Fruit fly (Drosophila melanogaster): Measurements from ENCODE around the gene Ids.

The Ids gene

DNA sequence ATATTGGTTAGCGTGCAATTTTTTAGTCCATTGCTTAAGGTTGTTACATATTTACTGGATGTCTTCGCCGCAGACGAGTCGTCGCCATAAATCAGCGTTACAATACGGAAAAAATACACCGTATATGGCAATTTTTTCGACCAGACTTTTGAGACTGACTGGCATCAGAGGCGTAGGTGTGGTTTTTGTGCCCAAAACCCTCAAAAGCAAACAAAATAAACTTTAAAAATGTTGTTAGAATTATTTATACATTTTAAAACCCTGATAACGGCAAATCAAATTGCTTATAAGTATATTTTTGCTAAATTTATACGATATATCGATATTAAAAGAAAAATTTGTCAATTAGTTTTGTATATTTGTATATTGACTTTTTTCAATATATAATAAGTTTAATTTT is 42.6 kb downstream of the Ids start:
- TF ChIP-seq Abd-B (GFP tag; optimal IDR thresholded peaks at IDR 0.05), result no peak
- no peak for TF ChIP-seq ey (GFP tag; optimal IDR thresholded peaks at IDR 0.05)
- TF ChIP-seq pan (optimal IDR thresholded peaks at IDR 0.05), result no peak
- no peak for TF ChIP-seq sage (GFP tag; optimal IDR thresholded peaks at IDR 0.05)
- no peak for TF ChIP-seq rgr (GFP tag; optimal IDR thresholded peaks at IDR 0.05)
- TF ChIP-seq br (GFP tag; optimal IDR thresholded peaks at IDR 0.05), result no peak
- no peak for TF ChIP-seq N (GFP tag; optimal IDR thresholded peaks at IDR 0.05)
- no peak for TF ChIP-seq dmrt93B (GFP tag; optimal IDR thresholded peaks at IDR 0.05)
- TF ChIP-seq Myc (optimal IDR thresholded peaks at IDR 0.05), result no peak
- TF ChIP-seq dsf (GFP tag; optimal IDR thresholded peaks at IDR 0.05; ENCODE audit: borderline replicate concordance), result no peak
- no peak for TF ChIP-seq Jra (GFP tag; optimal IDR thresholded peaks at IDR 0.05)

DNA sequence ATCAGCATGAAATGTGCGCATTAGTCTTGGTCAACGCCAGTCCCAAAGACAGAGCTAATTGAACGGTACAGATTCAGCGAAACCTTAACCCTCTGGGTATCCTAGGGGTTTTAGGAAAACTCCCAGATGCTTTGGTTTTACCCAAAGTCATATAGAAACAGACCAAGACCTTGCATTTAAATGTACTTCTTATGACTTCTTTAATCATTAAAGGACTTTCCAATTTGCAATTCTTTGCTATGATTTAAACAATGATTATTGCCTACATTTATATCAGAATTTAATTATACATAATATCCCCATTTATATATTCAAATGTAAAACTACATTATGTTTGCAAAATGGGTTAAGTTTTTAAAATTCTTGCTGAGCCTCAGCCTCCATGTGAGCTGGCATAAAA is 44.9 kb downstream of the Ids start:
- peak; percentile 16 for TF ChIP-seq ey (GFP tag; optimal IDR thresholded peaks at IDR 0.05)
- TF ChIP-seq woc (GFP tag; optimal IDR thresholded peaks at IDR 0.05), result peak; percentile 56
- no peak for TF ChIP-seq Hr78 (GFP tag; optimal IDR thresholded peaks at IDR 0.05)
- peak; percentile 33 for TF ChIP-seq brk (GFP tag; optimal IDR thresholded peaks at IDR 0.05)
- peak in 1 of 2 experiments; percentile 69 for TF ChIP-seq foxo (GFP tag; optimal IDR thresholded peaks at IDR 0.05)
- TF ChIP-seq br (GFP tag; optimal IDR thresholded peaks at IDR 0.05), result peak; percentile 72
- no peak for TF ChIP-seq pan (optimal IDR thresholded peaks at IDR 0.05)
- peak; percentile 37 for TF ChIP-seq dmrt93B (GFP tag; optimal IDR thresholded peaks at IDR 0.05)
- TF ChIP-seq OdsH (GFP tag; optimal IDR thresholded peaks at IDR 0.05), result peak; percentile 69
- TF ChIP-seq dl (GFP tag; optimal IDR thresholded peaks at IDR 0.05; ENCODE audit: insufficient read depth in 1 of 2, partially characterized antibody in 2 of 2), result no peak
- TF ChIP-seq h (GFP tag; optimal IDR thresholded peaks at IDR 0.05), result peak; percentile 65
- TF ChIP-seq lola (GFP tag; optimal IDR thresholded peaks at IDR 0.05), result no peak
- TF ChIP-seq Jra (GFP tag; optimal IDR thresholded peaks at IDR 0.05), result peak; percentile 18
- TF ChIP-seq HLH106 (tag; optimal IDR thresholded peaks at IDR 0.05), result peak; percentile 72
- TF ChIP-seq rgr (GFP tag; optimal IDR thresholded peaks at IDR 0.05), result peak; percentile 55
- no peak for TF ChIP-seq Hr83 (GFP tag; optimal IDR thresholded peaks at IDR 0.05; ENCODE audit: poor library complexity, severe bottlenecking)
- peak; percentile 73 for TF ChIP-seq Sp1 (GFP tag; optimal IDR thresholded peaks at IDR 0.05)
- TF ChIP-seq fru (GFP tag; optimal IDR thresholded peaks at IDR 0.05), result peak; percentile 61
- peak; percentile 26 for TF ChIP-seq psq (GFP tag; optimal IDR thresholded peaks at IDR 0.05)

DNA sequence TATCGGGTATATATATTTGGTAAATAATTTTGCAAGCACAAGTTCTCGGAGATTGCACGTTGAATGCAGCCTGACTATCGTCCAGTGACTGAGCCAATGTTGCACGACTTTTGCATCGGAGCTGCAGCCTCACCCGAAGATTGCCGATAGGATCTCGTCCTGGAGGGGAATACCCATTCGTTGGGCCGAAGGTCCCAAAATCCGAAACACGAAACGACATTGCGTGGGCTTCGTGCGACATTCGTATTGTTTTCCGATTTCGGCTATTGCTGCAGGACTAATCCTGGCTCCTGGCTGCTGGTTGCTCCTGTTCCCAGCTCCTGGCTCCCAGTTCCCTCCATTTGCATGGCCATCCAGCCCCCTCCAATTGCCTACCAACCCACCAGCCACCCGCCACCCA is 46.8 kb downstream of the Ids start, which contains the start of gene sty:
Gene sty, minus strand, starts transcription at position 90 of the 400 bp plus-strand sequence.
- TF ChIP-seq sv (GFP tag; optimal IDR thresholded peaks at IDR 0.05) (no peak), CrebA (GFP tag; optimal IDR thresholded peaks at IDR 0.05; ENCODE audit: borderline replicate concordance) (no peak), Abd-B (GFP tag; optimal IDR thresholded peaks at IDR 0.05) (no peak), rgr (GFP tag; optimal IDR thresholded peaks at IDR 0.05) (no peak), Hr78 (GFP tag; optimal IDR thresholded peaks at IDR 0.05) (no peak), Hnf4 (GFP tag; optimal IDR thresholded peaks at IDR 0.05) (no peak), Dif (GFP tag; optimal IDR thresholded peaks at IDR 0.05; ENCODE audit: partially characterized antibody) (no peak), sage (GFP tag; optimal IDR thresholded peaks at IDR 0.05) (no peak), br (GFP tag; optimal IDR thresholded peaks at IDR 0.05) (no peak)

DNA sequence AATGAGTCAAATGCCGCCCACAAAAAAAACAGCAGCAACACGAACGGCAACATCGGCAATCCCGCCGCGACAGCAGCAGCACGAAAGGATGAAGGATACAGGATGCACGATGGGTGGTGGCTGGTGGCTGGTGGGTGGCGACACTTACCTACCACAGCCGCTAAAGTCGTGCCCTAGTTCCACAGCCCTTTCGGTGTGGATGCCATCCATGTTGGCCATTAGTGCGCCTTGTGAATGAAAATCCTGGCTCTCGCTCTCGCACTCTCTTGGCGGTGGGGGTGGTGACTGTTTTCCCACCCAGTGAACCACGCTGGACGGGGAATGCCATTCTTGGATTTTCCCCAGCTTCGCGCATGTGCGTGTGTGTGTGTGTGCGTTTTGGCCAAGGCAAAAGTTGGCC is 49.0 kb downstream of the Ids start:
- no peak for TF ChIP-seq usp (GFP tag; optimal IDR thresholded peaks at IDR 0.05)
- no peak for TF ChIP-seq dsf (GFP tag; optimal IDR thresholded peaks at IDR 0.05; ENCODE audit: borderline replicate concordance)
- no peak for TF ChIP-seq Rel (GFP tag; optimal IDR thresholded peaks at IDR 0.05)
- no peak for TF ChIP-seq Rel (tag; optimal IDR thresholded peaks at IDR 0.05)
- TF ChIP-seq br (GFP tag; optimal IDR thresholded peaks at IDR 0.05), result no peak
- TF ChIP-seq N (GFP tag; optimal IDR thresholded peaks at IDR 0.05), result no peak
- no peak for TF ChIP-seq foxo (GFP tag; optimal IDR thresholded peaks at IDR 0.05)
- TF ChIP-seq sage (GFP tag; optimal IDR thresholded peaks at IDR 0.05), result no peak
- no peak for TF ChIP-seq pan (optimal IDR thresholded peaks at IDR 0.05)
- TF ChIP-seq rgr (GFP tag; optimal IDR thresholded peaks at IDR 0.05), result no peak
- no peak for TF ChIP-seq woc (GFP tag; optimal IDR thresholded peaks at IDR 0.05)
- TF ChIP-seq CG9705 (GFP tag; optimal IDR thresholded peaks at IDR 0.05), result no peak
- TF ChIP-seq ey (GFP tag; optimal IDR thresholded peaks at IDR 0.05), result no peak
- TF ChIP-seq Vsx2 (GFP tag; optimal IDR thresholded peaks at IDR 0.05; ENCODE audit: partially characterized antibody), result no peak
- TF ChIP-seq GATAd (GFP tag; optimal IDR thresholded peaks at IDR 0.05), result no peak
- no peak for TF ChIP-seq Hr78 (GFP tag; optimal IDR thresholded peaks at IDR 0.05)
- TF ChIP-seq sv (GFP tag; optimal IDR thresholded peaks at IDR 0.05), result no peak
- TF ChIP-seq Hnf4 (GFP tag; optimal IDR thresholded peaks at IDR 0.05), result no peak
- TF ChIP-seq dl (GFP tag; optimal IDR thresholded peaks at IDR 0.05; ENCODE audit: insufficient read depth in 1 of 2, partially characterized antibody in 2 of 2), result no peak
- no peak for TF ChIP-seq dmrt93B (GFP tag; optimal IDR thresholded peaks at IDR 0.05)
- no peak for TF ChIP-seq CrebA (GFP tag; optimal IDR thresholded peaks at IDR 0.05; ENCODE audit: borderline replicate concordance)
